Fruit fly (Drosophila melanogaster) whole organism: ENCODE data around the gene CG9689.

Source experiments
- CG8478 ChIP-seq: fragments of >200 bp; optimal IDR thresholded peaks from 2 replicates; lab custom pipeline; 2018; ENCODE audit warnings: inconsistent platforms
- Dll ChIP-seq: fragments of >200 bp; optimal IDR thresholded peaks from 2 replicates; lab custom pipeline; 2017
- EcR ChIP-seq, 2 experiments: fragments of >200 bp; optimal IDR thresholded peaks; 2 replicates each; lab custom pipeline; 2017; ENCODE audit warnings: missing biosample characterization in 2 of 2, missing genetic modification characterization in 2 of 2, missing genetic modification reagents in 2 of 2
- pan ChIP-seq: fragments of >200 bp; optimal IDR thresholded peaks from 2 replicates; lab custom pipeline; 2017
- psq ChIP-seq: fragments of >200 bp; optimal IDR thresholded peaks from 2 replicates; lab custom pipeline; 2017
- usp ChIP-seq: fragments of >200 bp; optimal IDR thresholded peaks from 2 replicates; lab custom pipeline; 2017; ENCODE audit warnings: missing biosample characterization, missing genetic modification characterization, mixed read lengths

DNA sequence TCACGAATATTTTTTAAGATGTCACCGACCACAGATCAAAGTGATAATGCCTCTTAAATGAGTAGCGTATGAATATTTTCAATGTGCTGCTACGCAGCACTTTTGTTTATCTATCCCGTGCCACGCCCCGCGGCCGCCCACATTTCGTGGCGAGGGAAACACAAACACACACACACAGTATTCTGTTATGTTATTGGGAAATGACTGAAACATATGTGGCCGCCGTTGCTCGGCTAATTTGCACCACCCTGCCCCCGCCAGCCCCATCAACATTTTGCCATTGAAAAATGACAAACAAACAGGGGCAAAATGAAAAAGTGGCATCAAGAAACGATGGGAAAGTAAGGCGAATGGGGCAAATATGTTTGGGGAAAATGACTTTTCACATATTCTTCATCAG lies 4.5 kb upstream of the CG9689 start:
- no peak for TF ChIP-seq usp (GFP tag; lab: Kevin White, UChicago)
- no peak for TF ChIP-seq Dll (lab: Kevin White, UChicago)
- no peak for TF ChIP-seq pan (lab: Kevin White, UChicago)
- TF ChIP-seq psq (lab: Kevin White, UChicago): no peak
- TF ChIP-seq EcR (GFP tag; optimal IDR thresholded peaks at IDR 0.05; lab: Kevin White, UChicago): no peak
- TF ChIP-seq CG8478: no peak
